Fruit fly (Drosophila melanogaster) whole organism, pupa: Measurements from ENCODE around the gene Nplp2.

Experiments used
- CG34367 ChIP-seq: fragments of 200-800 bp; sonication (Bioruptor generic); optimal IDR thresholded peaks from 2 replicates; lab custom pipeline; 2018; ENCODE audit warnings: missing biosample characterization, mild to moderate bottlenecking, missing genetic modification characterization
- EcR ChIP-seq: fragments of 200-800 bp; sonication (Bioruptor generic); optimal IDR thresholded peaks from 3 replicates; lab custom pipeline; 2019; ENCODE audit warnings: missing biosample characterization, missing genetic modification characterization, mild to moderate bottlenecking, moderate library complexity, missing genetic modification reagents
- Pif1A ChIP-seq: fragments of 200-800 bp; sonication (Bioruptor generic); optimal IDR thresholded peaks from 3 replicates; lab custom pipeline; 2016; ENCODE audit warnings: missing biosample characterization, missing genetic modification characterization

dm6 chr3L:13389834-13390233, 33.7 kb downstream of the Nplp2 start, which contains the start of gene Poc1:
- TF ChIP-seq Pif1A (GFP tag; lab: Kevin White, UChicago) (no peak), EcR (GFP tag; lab: Kevin White, UChicago) (no peak), CG34367 (tag; lab: Kevin White, UChicago) (no peak)
